Worm (Caenorhabditis elegans): ENCODE measurements around the gene ZK757.1.

ZK757.1 gene

ce11 chrIII:9827163-9827951, 43.6 kb downstream of the ZK757.1 start, which contains the start of the genes ZK632.10 and ZK632.11 (continued):
- no peak for TF ChIP-seq C34B4.2 (tag; optimal IDR thresholded peaks at IDR 0.05)
- TF ChIP-seq F16B12.6 (tag; optimal IDR thresholded peaks at IDR 0.05) = peak; percentile 87
- TF ChIP-seq lin-35 (GFP tag; optimal IDR thresholded peaks at IDR 0.05) = peak; percentile 61 to 70
- TF ChIP-seq blmp-1 (tag; optimal IDR thresholded peaks at IDR 0.05) = peak; percentile 70
- no peak for TF ChIP-seq ama-1 (optimal IDR thresholded peaks at IDR 0.05)
- TF ChIP-seq hlh-17 (GFP tag; optimal IDR thresholded peaks at IDR 0.05; ENCODE audit: borderline replicate concordance) = no peak
- no peak for TF ChIP-seq nhr-84 (tag; optimal IDR thresholded peaks at IDR 0.05)
- no peak for TF ChIP-seq elt-2 (tag; optimal IDR thresholded peaks at IDR 0.05)
- peak; percentile 46 for TF ChIP-seq nhr-47 (tag; optimal IDR thresholded peaks at IDR 0.05)
- TF ChIP-seq snpc-4 (tag; optimal IDR thresholded peaks at IDR 0.05) = no peak
- TF ChIP-seq pqm-1 (tag; optimal IDR thresholded peaks at IDR 0.05) = no peak
- no peak for TF ChIP-seq dsc-1 (tag; optimal IDR thresholded peaks at IDR 0.05)
- no peak for TF ChIP-seq nhr-12 (tag; optimal IDR thresholded peaks at IDR 0.05)
- TF ChIP-seq fkh-4 (tag; optimal IDR thresholded peaks at IDR 0.05; ENCODE audit: borderline replicate concordance) = no peak
- peak; percentile 28 for TF ChIP-seq swsn-7 (tag; optimal IDR thresholded peaks at IDR 0.05)
- TF ChIP-seq irx-1 (tag; optimal IDR thresholded peaks at IDR 0.05) = no peak
- peak; percentile 53 for TF ChIP-seq nhr-85 (tag)
- no peak for TF ChIP-seq alr-1 (tag; optimal IDR thresholded peaks at IDR 0.05; ENCODE audit: borderline replicate concordance)
- TF ChIP-seq nhr-11 (tag; optimal IDR thresholded peaks at IDR 0.05) = no peak
- TF ChIP-seq lin-15B (tag; optimal IDR thresholded peaks at IDR 0.05) = peak; percentile 15
- no peak for TF ChIP-seq xbp-1 (tag; optimal IDR thresholded peaks at IDR 0.05)
- no peak for TF ChIP-seq vab-15 (tag; optimal IDR thresholded peaks at IDR 0.05)
- peak; percentile 47 for TF ChIP-seq lin-13 (GFP tag; optimal IDR thresholded peaks at IDR 0.05)
- TF ChIP-seq egl-13 (tag; optimal IDR thresholded peaks at IDR 0.05) = no peak
- TF ChIP-seq nhr-71 (tag; optimal IDR thresholded peaks at IDR 0.05) = peak; percentile 47
- TF ChIP-seq lir-3 (tag; optimal IDR thresholded peaks at IDR 0.05; ENCODE audit: poor library complexity) = no peak
- no peak for TF ChIP-seq fkh-10 (GFP tag; optimal IDR thresholded peaks at IDR 0.05)
- no peak for TF ChIP-seq ceh-90 (tag; optimal IDR thresholded peaks at IDR 0.05)
- no peak for TF ChIP-seq egl-27 (tag; optimal IDR thresholded peaks at IDR 0.05)
- TF ChIP-seq fos-1 (tag; optimal IDR thresholded peaks at IDR 0.05) = no peak
- no peak for TF ChIP-seq tlp-1 (tag; optimal IDR thresholded peaks at IDR 0.05)
- TF ChIP-seq hlh-4 (tag; optimal IDR thresholded peaks at IDR 0.05) = no peak
- TF ChIP-seq unc-62 (GFP tag; optimal IDR thresholded peaks at IDR 0.05) = no peak
- TF ChIP-seq ceh-63 (GFP tag; optimal IDR thresholded peaks at IDR 0.05) = no peak
- no peak for TF ChIP-seq sptf-1 (tag; optimal IDR thresholded peaks at IDR 0.05)
- TF ChIP-seq skn-1 (tag; optimal IDR thresholded peaks at IDR 0.05) = peak; percentile 81
- no peak for TF ChIP-seq ztf-4 (tag; optimal IDR thresholded peaks at IDR 0.05)
- no peak for TF ChIP-seq mef-2 (tag; optimal IDR thresholded peaks at IDR 0.05)
- TF ChIP-seq Y116A8C.19 (tag; optimal IDR thresholded peaks at IDR 0.05; ENCODE audit: borderline replicate concordance) = no peak
- TF ChIP-seq grh-1 (GFP tag; IDR thresholded peaks at IDR 0.05) = no peak
- TF ChIP-seq C04F5.9 (tag; optimal IDR thresholded peaks at IDR 0.05) = peak; percentile 3
- TF ChIP-seq C16A3.4 (tag; optimal IDR thresholded peaks at IDR 0.05) = peak; percentile 55
- no peak for TF ChIP-seq nhr-76 (tag; optimal IDR thresholded peaks at IDR 0.05)
- no peak for TF ChIP-seq jun-1 (tag; optimal IDR thresholded peaks at IDR 0.05)
- TF ChIP-seq rnt-1 (tag; optimal IDR thresholded peaks at IDR 0.05) = peak; percentile 55
- no peak for TF ChIP-seq unc-30 (tag; optimal IDR thresholded peaks at IDR 0.05)
- TF ChIP-seq tbx-2 (tag; optimal IDR thresholded peaks at IDR 0.05) = peak; percentile 10
- TF ChIP-seq nhr-28 (tag; optimal IDR thresholded peaks at IDR 0.05) = no peak
- no peak for TF ChIP-seq sup-37 (GFP tag; optimal IDR thresholded peaks at IDR 0.05)
- TF ChIP-seq ceh-82 (tag; optimal IDR thresholded peaks at IDR 0.05) = peak in 1 of 3 experiments; percentile 51
- TF ChIP-seq zip-4 (GFP tag; optimal IDR thresholded peaks at IDR 0.05) = no peak
- peak; percentile 42 for TF ChIP-seq unc-130 (tag; optimal IDR thresholded peaks at IDR 0.05)
- TF ChIP-seq mdl-1 (tag; optimal IDR thresholded peaks at IDR 0.05) = peak in 1 of 2 experiments; percentile 47
